Worm (Caenorhabditis elegans) whole organism, L1 larva: ENCODE data around the gene trpp-4.
A peak's percentile ranks its signal among the peaks of the same experiment; 100 is the strongest.

Source experiments
- C04F5.9 ChIP-seq: sonication (generic microtip); optimal IDR thresholded peaks from 2 replicates; lab custom pipeline; 2016; ENCODE audit warnings: missing genetic modification characterization, missing compliant biosample characterization
- aha-1 ChIP-seq: fragments of 150-350 bp; optimal IDR thresholded peaks from 2 replicates; lab custom pipeline; 2014; ENCODE audit warnings: missing biosample characterization, missing genetic modification characterization
- blmp-1 ChIP-seq: fragments of 150-350 bp; optimal IDR thresholded peaks from 2 replicates; lab custom pipeline; 2014; ENCODE audit warnings: missing biosample characterization, missing genetic modification characterization
- ceh-63 ChIP-seq: fragments of 200-800 bp; sonication (Bioruptor generic); optimal IDR thresholded peaks from 2 replicates; lab custom pipeline; 2018; ENCODE audit warnings: mild to moderate bottlenecking, missing genetic modification characterization, missing compliant biosample characterization
- ceh-8 ChIP-seq: fragments of 200-800 bp; sonication (Bioruptor generic); optimal IDR thresholded peaks from 2 replicates; lab custom pipeline; 2018; ENCODE audit warnings: mild to moderate bottlenecking, missing genetic modification characterization, moderate library complexity, missing compliant biosample characterization
- dsc-1 ChIP-seq: sonication (generic microtip); optimal IDR thresholded peaks from 2 replicates; lab custom pipeline; 2016; ENCODE audit warnings: mild to moderate bottlenecking, missing genetic modification characterization, missing compliant biosample characterization
- efl-1 ChIP-seq, 4 experiments: fragments of 150-350 bp; optimal IDR thresholded peaks in 3 of 4; peaks in 1 of 4; 1 replicate in 1 of 4; 2 replicates in 3 of 4; lab custom pipeline; 2014; ENCODE audit warnings: missing biosample characterization in 2 of 4, missing genetic modification characterization in 2 of 4, missing genetic modification reagents in 2 of 4
- efl-3 ChIP-seq: fragments of 200-800 bp; sonication (Bioruptor generic); optimal IDR thresholded peaks from 2 replicates; lab custom pipeline; 2018; ENCODE audit warnings: mild to moderate bottlenecking, missing genetic modification characterization, missing compliant biosample characterization
- egl-13 ChIP-seq: sonication (generic microtip); optimal IDR thresholded peaks from 2 replicates; lab custom pipeline; 2016; ENCODE audit warnings: missing genotype, missing genetic modification reagents, missing genetic modification characterization, missing compliant biosample characterization
- elt-3 ChIP-seq, 6 experiments: fragments of 150-350 bp in 1 of 6; sonication (generic microtip); optimal IDR thresholded peaks; 2 replicates each; lab custom pipeline; 2017 to 2018; ENCODE audit warnings: missing biosample characterization in 6 of 6, missing genetic modification characterization in 6 of 6, inconsistent platforms in 1 of 6
- hlh-17 ChIP-seq: fragments of 200-800 bp; sonication (Bioruptor generic); optimal IDR thresholded peaks from 2 replicates; lab custom pipeline; 2018; ENCODE audit warnings: missing genetic modification characterization, mild to moderate bottlenecking, missing compliant biosample characterization, moderate library complexity, borderline replicate concordance
- hpl-2 ChIP-seq: fragments of 150-350 bp; optimal IDR thresholded peaks from 2 replicates; lab custom pipeline; 2014; ENCODE audit warnings: missing biosample characterization, missing genetic modification reagents, missing genetic modification characterization
- irx-1 ChIP-seq: sonication (generic microtip); optimal IDR thresholded peaks from 2 replicates; lab custom pipeline; 2016; ENCODE audit warnings: missing genetic modification characterization, missing compliant biosample characterization
- isw-1 ChIP-seq: fragments of 200-800 bp; sonication (Bioruptor generic); IDR thresholded peaks from 2 replicates; pipeline ENCODE4 v1.3.6; 2022; ENCODE audit warnings: missing genetic modification characterization, missing compliant biosample characterization
- lin-14 ChIP-seq: fragments of 200-800 bp; sonication (Bioruptor generic); optimal IDR thresholded peaks from 2 replicates; lab custom pipeline; 2018; ENCODE audit warnings: mild to moderate bottlenecking, missing genetic modification characterization, moderate library complexity, missing compliant biosample characterization
- lin-35 ChIP-seq, 2 experiments: fragments of 150-350 bp; optimal IDR thresholded peaks; 2 replicates each; lab custom pipeline; 2014; ENCODE audit warnings: missing biosample characterization in 2 of 2, missing genetic modification characterization in 2 of 2, missing genetic modification reagents in 2 of 2
- lin-39 ChIP-seq: fragments of 150-350 bp; optimal IDR thresholded peaks from 2 replicates; lab custom pipeline; 2014; ENCODE audit warnings: missing biosample characterization, missing genetic modification reagents, missing genetic modification characterization
- lir-3 ChIP-seq: sonication (generic microtip); optimal IDR thresholded peaks from 2 replicates; lab custom pipeline; 2016; ENCODE audit warnings: mild to moderate bottlenecking, missing genetic modification characterization, moderate library complexity, missing compliant biosample characterization; ENCODE audit not compliant: poor library complexity
- lsy-2 ChIP-seq, 2 experiments: fragments of 150-350 bp; optimal IDR thresholded peaks; 2 replicates each; lab custom pipeline; 2014; ENCODE audit warnings: missing biosample characterization in 2 of 2, missing genetic modification characterization in 2 of 2
- mab-9 ChIP-seq: fragments of 200-800 bp; sonication (Bioruptor generic); IDR thresholded peaks from 2 replicates; pipeline ENCODE4 v1.3.6; 2022; ENCODE audit warnings: missing genetic modification reagents, missing genetic modification characterization, missing compliant biosample characterization
- mdl-1 ChIP-seq, 2 experiments: fragments of 150-350 bp; optimal IDR thresholded peaks; 2 replicates each; lab custom pipeline; 2014 to 2017; ENCODE audit warnings: missing biosample characterization in 2 of 2, missing genetic modification characterization in 2 of 2, inconsistent platforms in 1 of 2
- mep-1 ChIP-seq: fragments of 150-350 bp; optimal IDR thresholded peaks from 2 replicates; lab custom pipeline; 2014; ENCODE audit warnings: missing biosample characterization, missing genetic modification characterization
- nhr-12 ChIP-seq: sonication (generic microtip); optimal IDR thresholded peaks from 2 replicates; lab custom pipeline; 2017; ENCODE audit warnings: missing biosample characterization, missing genetic modification characterization
- nhr-19 ChIP-seq: fragments of 200-800 bp; sonication (Bioruptor generic); conservative IDR thresholded peaks from 2 replicates; pipeline ENCODE4 v1.3.6; 2022; ENCODE audit warnings: missing genetic modification characterization, missing compliant biosample characterization
- nhr-28 ChIP-seq: fragments of 150-350 bp; optimal IDR thresholded peaks from 2 replicates; lab custom pipeline; 2014; ENCODE audit warnings: missing biosample characterization, missing genetic modification characterization
- nhr-47 ChIP-seq: sonication (generic microtip); optimal IDR thresholded peaks from 2 replicates; lab custom pipeline; 2016; ENCODE audit warnings: mild to moderate bottlenecking, missing genetic modification characterization, moderate library complexity, missing compliant biosample characterization
- nhr-77 ChIP-seq: fragments of 150-350 bp; optimal IDR thresholded peaks from 2 replicates; lab custom pipeline; 2014; ENCODE audit warnings: missing biosample characterization, missing genetic modification characterization
- nhr-90 ChIP-seq: sonication (generic microtip); optimal IDR thresholded peaks from 2 replicates; lab custom pipeline; 2016; ENCODE audit warnings: mild to moderate bottlenecking, missing genetic modification characterization, missing compliant biosample characterization; ENCODE audit not compliant: poor library complexity
- pag-3 ChIP-seq: sonication (generic microtip); optimal IDR thresholded peaks from 2 replicates; lab custom pipeline; 2017; ENCODE audit warnings: missing genetic modification characterization, mild to moderate bottlenecking, missing compliant biosample characterization, antibody characterized with exemption, borderline replicate concordance; ENCODE audit not compliant: insufficient read depth
- skn-1 ChIP-seq: fragments of 150-350 bp; optimal IDR thresholded peaks from 2 replicates; lab custom pipeline; 2014; ENCODE audit warnings: missing biosample characterization, missing genetic modification characterization
- snpc-4 ChIP-seq: fragments of 150-350 bp; optimal IDR thresholded peaks from 2 replicates; lab custom pipeline; 2014; ENCODE audit warnings: missing biosample characterization, missing genetic modification characterization
- snu-23 ChIP-seq: sonication (generic microtip); optimal IDR thresholded peaks from 2 replicates; lab custom pipeline; 2016; ENCODE audit warnings: missing genetic modification characterization, missing compliant biosample characterization
- sox-4 ChIP-seq: sonication (generic microtip); optimal IDR thresholded peaks from 2 replicates; lab custom pipeline; 2016; ENCODE audit warnings: missing genetic modification characterization, missing compliant biosample characterization
- sup-37 ChIP-seq: fragments of 200-800 bp; sonication (Bioruptor generic); optimal IDR thresholded peaks from 2 replicates; lab custom pipeline; 2018; ENCODE audit warnings: mild to moderate bottlenecking, missing genetic modification characterization, missing compliant biosample characterization
- swsn-7 ChIP-seq: sonication (generic microtip); optimal IDR thresholded peaks from 2 replicates; lab custom pipeline; 2016; ENCODE audit warnings: missing genetic modification characterization, missing compliant biosample characterization
- unc-86 ChIP-seq: sonication (generic microtip); optimal IDR thresholded peaks from 2 replicates; lab custom pipeline; 2016; ENCODE audit warnings: missing genetic modification characterization, missing compliant biosample characterization
- unc-98 ChIP-seq: fragments of 200-800 bp; sonication (Bioruptor generic); IDR thresholded peaks from 2 replicates; pipeline ENCODE4 v1.3.6; 2022; ENCODE audit warnings: missing genetic modification characterization, missing compliant biosample characterization
- vab-15 ChIP-seq: sonication (generic microtip); optimal IDR thresholded peaks from 2 replicates; lab custom pipeline; 2017; ENCODE audit warnings: missing genotype, mild to moderate bottlenecking, missing genetic modification characterization, missing compliant biosample characterization
- xbp-1 ChIP-seq: sonication (generic microtip); optimal IDR thresholded peaks from 2 replicates; lab custom pipeline; 2016; ENCODE audit warnings: missing genetic modification characterization, missing compliant biosample characterization
- zag-1 ChIP-seq: fragments of 150-350 bp; optimal IDR thresholded peaks from 2 replicates; lab custom pipeline; 2014; ENCODE audit warnings: missing biosample characterization, missing genetic modification characterization
- ztf-11 ChIP-seq, 2 experiments: sonication (generic microtip); optimal IDR thresholded peaks; 2 replicates each; lab custom pipeline; 2016 to 2017; ENCODE audit warnings: missing genetic modification characterization in 2 of 2, missing biosample characterization in 1 of 2, missing compliant biosample characterization in 1 of 2
- ztf-4 ChIP-seq: fragments of 150-350 bp; optimal IDR thresholded peaks from 2 replicates; lab custom pipeline; 2014; ENCODE audit warnings: missing biosample characterization, missing genetic modification characterization

trpp-4 gene

DNA sequence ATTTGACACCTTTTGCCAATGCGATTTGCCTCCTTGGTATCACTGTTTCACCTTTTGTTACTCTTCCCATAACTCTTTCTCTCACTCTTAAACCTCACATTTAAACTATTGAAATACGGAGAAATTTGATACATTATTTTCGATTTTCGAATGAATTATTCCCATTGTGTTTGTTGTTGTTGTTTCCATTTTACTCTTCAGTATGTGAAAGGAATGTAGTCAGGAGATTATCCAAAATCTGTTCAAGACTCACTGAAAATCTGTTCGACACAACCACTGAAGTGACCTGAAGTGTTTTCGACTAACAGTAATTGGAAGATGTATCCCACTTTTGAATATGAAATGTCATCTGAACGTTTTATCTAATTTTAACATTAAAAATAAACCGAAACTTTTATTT lies 40.9 kb downstream of the trpp-4 start:
- TF ChIP-seq sox-4 (tag; lab: Kevin White, UChicago) (no peak), nhr-47 (tag; lab: Kevin White, UChicago) (no peak), ztf-4 (tag; lab: Kevin White, UChicago) (no peak), nhr-12 (tag; lab: Kevin White, UChicago) (no peak), elt-3 (tag; optimal IDR thresholded peaks at IDR 0.05; lab: Kevin White, UChicago) (no peak), aha-1 (tag; lab: Kevin White, UChicago) (no peak), nhr-77 (tag; lab: Kevin White, UChicago) (no peak), hpl-2 (no peak), sup-37 (GFP tag; lab: Kevin White, UChicago) (no peak), snu-23 (no peak), ceh-8 (no peak), mdl-1 (tag; optimal IDR thresholded peaks at IDR 0.05; lab: Kevin White, UChicago) (no peak), snpc-4 (no peak), egl-13 (tag; lab: Kevin White, UChicago) (no peak), xbp-1 (tag; lab: Kevin White, UChicago) (no peak), unc-98 (GFP tag; lab: Robert Waterston, UW) (no peak), lin-39 (tag; lab: Kevin White, UChicago) (no peak), efl-1 (optimal IDR thresholded peaks at IDR 0.05; lab: Kevin White, UChicago) (no peak), efl-1 (GFP tag; optimal IDR thresholded peaks at IDR 0.05 in 1 of 2; lab: Kevin White, UChicago) (no peak), efl-3 (GFP tag; lab: Kevin White, UChicago) (no peak), irx-1 (tag; lab: Kevin White, UChicago) (no peak)

DNA sequence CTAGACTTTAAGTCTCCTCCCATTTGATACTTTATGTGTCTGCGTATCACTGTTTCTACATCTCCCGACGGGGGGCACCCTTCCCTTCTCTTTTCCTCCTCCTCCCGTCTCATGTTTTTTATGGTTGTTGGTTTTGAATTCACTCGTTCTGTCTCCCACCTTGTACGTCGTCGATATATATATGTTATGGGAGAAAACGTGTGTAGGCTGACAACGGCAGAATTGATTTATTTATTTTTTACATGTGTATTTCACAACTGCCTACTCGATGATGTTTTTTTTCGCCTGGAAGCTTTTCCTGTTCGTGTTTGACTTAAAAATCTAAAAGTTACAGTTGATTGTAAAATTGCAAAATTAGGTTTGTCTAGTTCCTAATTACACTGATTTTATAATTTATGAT lies 42.3 kb downstream of the trpp-4 start:
- no peak for TF ChIP-seq pag-3 (tag; lab: Kevin White, UChicago)
- no peak for TF ChIP-seq lsy-2 (tag; optimal IDR thresholded peaks at IDR 0.05; lab: Kevin White, UChicago)
- no peak for TF ChIP-seq mep-1 (tag; lab: Kevin White, UChicago)
- TF ChIP-seq nhr-19: no peak
- TF ChIP-seq skn-1 (tag; lab: Kevin White, UChicago): no peak
- no peak for TF ChIP-seq efl-1 (optimal IDR thresholded peaks at IDR 0.05; lab: Kevin White, UChicago)
- TF ChIP-seq efl-1 (GFP tag; optimal IDR thresholded peaks at IDR 0.05 in 1 of 2; lab: Kevin White, UChicago): peak in 1 of 2 experiments; percentile 91
- TF ChIP-seq ztf-11 (tag; optimal IDR thresholded peaks at IDR 0.05; lab: Kevin White, UChicago): no peak
- peak in 1 of 6 experiments; percentile 29 for TF ChIP-seq elt-3 (tag; optimal IDR thresholded peaks at IDR 0.05; lab: Kevin White, UChicago)
- TF ChIP-seq lin-35 (GFP tag; optimal IDR thresholded peaks at IDR 0.05; lab: Kevin White, UChicago): peak in 1 of 2 experiments; percentile 6
- no peak for TF ChIP-seq sox-4 (tag; lab: Kevin White, UChicago)
- no peak for TF ChIP-seq nhr-77 (tag; lab: Kevin White, UChicago)
- TF ChIP-seq lir-3 (tag; lab: Kevin White, UChicago): no peak
- no peak for TF ChIP-seq nhr-90 (tag; lab: Kevin White, UChicago)
- TF ChIP-seq mab-9 (GFP tag; lab: Robert Waterston, UW): no peak
- no peak for TF ChIP-seq aha-1 (tag; lab: Kevin White, UChicago)
- TF ChIP-seq zag-1 (tag; lab: Kevin White, UChicago): no peak
- no peak for TF ChIP-seq ceh-8
- TF ChIP-seq lin-14 (GFP tag; lab: Kevin White, UChicago): peak; percentile 36
- no peak for TF ChIP-seq C04F5.9
- TF ChIP-seq vab-15 (tag; lab: Kevin White, UChicago): no peak
- TF ChIP-seq blmp-1 (tag; lab: Kevin White, UChicago): peak; percentile 66
- TF ChIP-seq dsc-1 (tag; lab: Kevin White, UChicago): no peak
- TF ChIP-seq unc-86 (tag; lab: Kevin White, UChicago): no peak
- no peak for TF ChIP-seq swsn-7 (tag; lab: Kevin White, UChicago)
- TF ChIP-seq ceh-63 (GFP tag; lab: Kevin White, UChicago): no peak
- peak; percentile 19 for TF ChIP-seq snu-23
- no peak for TF ChIP-seq isw-1
- no peak for TF ChIP-seq hlh-17 (GFP tag; lab: Kevin White, UChicago)
- no peak for TF ChIP-seq nhr-28
